Worm (Caenorhabditis elegans) whole organism, L1 larva: ENCODE results near the gene scl-1.

Experiments used
- C04F5.9 ChIP-seq: sonication (generic microtip); optimal IDR thresholded peaks from 2 replicates; lab custom pipeline; 2016; ENCODE audit warnings: missing genetic modification characterization, missing compliant biosample characterization
- C16A3.4 ChIP-seq: fragments of 150-350 bp; optimal IDR thresholded peaks from 2 replicates; lab custom pipeline; 2014; ENCODE audit warnings: missing biosample characterization, missing genetic modification characterization
- F16B12.6 ChIP-seq: fragments of 150-350 bp; optimal IDR thresholded peaks from 2 replicates; lab custom pipeline; 2014; ENCODE audit warnings: missing biosample characterization, missing genetic modification characterization
- aha-1 ChIP-seq: fragments of 150-350 bp; optimal IDR thresholded peaks from 2 replicates; lab custom pipeline; 2014; ENCODE audit warnings: missing biosample characterization, missing genetic modification characterization
- aly-2 ChIP-seq: fragments of 150-350 bp; optimal IDR thresholded peaks from 2 replicates; lab custom pipeline; 2014; ENCODE audit warnings: missing biosample characterization, missing genetic modification characterization
- blmp-1 ChIP-seq: fragments of 150-350 bp; optimal IDR thresholded peaks from 2 replicates; lab custom pipeline; 2014; ENCODE audit warnings: missing biosample characterization, missing genetic modification characterization
- ceh-63 ChIP-seq: fragments of 200-800 bp; sonication (Bioruptor generic); optimal IDR thresholded peaks from 2 replicates; lab custom pipeline; 2018; ENCODE audit warnings: mild to moderate bottlenecking, missing genetic modification characterization, missing compliant biosample characterization
- ceh-82 ChIP-seq, 3 experiments: fragments of 150-350 bp in 1 of 3; sonication (generic microtip) in 2 of 3; optimal IDR thresholded peaks; 2 replicates each; lab custom pipeline; 2014 to 2017; ENCODE audit warnings: missing biosample characterization in 3 of 3, missing genetic modification characterization in 3 of 3
- dsc-1 ChIP-seq: sonication (generic microtip); optimal IDR thresholded peaks from 2 replicates; lab custom pipeline; 2016; ENCODE audit warnings: mild to moderate bottlenecking, missing genetic modification characterization, missing compliant biosample characterization
- efl-1 ChIP-seq, 4 experiments: fragments of 150-350 bp; optimal IDR thresholded peaks in 3 of 4; peaks in 1 of 4; 1 replicate in 1 of 4; 2 replicates in 3 of 4; lab custom pipeline; 2014; ENCODE audit warnings: missing biosample characterization in 2 of 4, missing genetic modification characterization in 2 of 4, missing genetic modification reagents in 2 of 4
- elt-3 ChIP-seq, 6 experiments: fragments of 150-350 bp in 1 of 6; sonication (generic microtip); optimal IDR thresholded peaks; 2 replicates each; lab custom pipeline; 2017 to 2018; ENCODE audit warnings: missing biosample characterization in 6 of 6, missing genetic modification characterization in 6 of 6, inconsistent platforms in 1 of 6
- fos-1 ChIP-seq: fragments of 150-350 bp; optimal IDR thresholded peaks from 2 replicates; lab custom pipeline; 2014; ENCODE audit warnings: missing biosample characterization, missing genetic modification characterization
- grh-1 ChIP-seq: fragments of 200-800 bp; sonication (Bioruptor generic); IDR thresholded peaks from 2 replicates; pipeline ENCODE4 v1.3.6; 2022; ENCODE audit warnings: missing genetic modification reagents, missing genetic modification characterization, missing compliant biosample characterization
- hpl-2 ChIP-seq: fragments of 150-350 bp; optimal IDR thresholded peaks from 2 replicates; lab custom pipeline; 2014; ENCODE audit warnings: missing biosample characterization, missing genetic modification reagents, missing genetic modification characterization
- irx-1 ChIP-seq: sonication (generic microtip); optimal IDR thresholded peaks from 2 replicates; lab custom pipeline; 2016; ENCODE audit warnings: missing genetic modification characterization, missing compliant biosample characterization
- isw-1 ChIP-seq: fragments of 200-800 bp; sonication (Bioruptor generic); IDR thresholded peaks from 2 replicates; pipeline ENCODE4 v1.3.6; 2022; ENCODE audit warnings: missing genetic modification characterization, missing compliant biosample characterization
- jun-1 ChIP-seq: fragments of 150-350 bp; optimal IDR thresholded peaks from 2 replicates; lab custom pipeline; 2014; ENCODE audit warnings: missing biosample characterization, missing genetic modification reagents, missing genetic modification characterization
- lin-13 ChIP-seq: fragments of 150-350 bp; optimal IDR thresholded peaks from 2 replicates; lab custom pipeline; 2014; ENCODE audit warnings: missing biosample characterization, missing genetic modification reagents, missing genetic modification characterization
- lin-14 ChIP-seq: fragments of 200-800 bp; sonication (Bioruptor generic); optimal IDR thresholded peaks from 2 replicates; lab custom pipeline; 2018; ENCODE audit warnings: mild to moderate bottlenecking, missing genetic modification characterization, moderate library complexity, missing compliant biosample characterization
- lin-15B ChIP-seq: fragments of 150-350 bp; sonication (generic microtip); optimal IDR thresholded peaks from 3 replicates; lab custom pipeline; 2014; ENCODE audit warnings: missing biosample characterization, missing genetic modification characterization
- lin-35 ChIP-seq, 2 experiments: fragments of 150-350 bp; optimal IDR thresholded peaks; 2 replicates each; lab custom pipeline; 2014; ENCODE audit warnings: missing biosample characterization in 2 of 2, missing genetic modification characterization in 2 of 2, missing genetic modification reagents in 2 of 2
- lsy-2 ChIP-seq, 2 experiments: fragments of 150-350 bp; optimal IDR thresholded peaks; 2 replicates each; lab custom pipeline; 2014; ENCODE audit warnings: missing biosample characterization in 2 of 2, missing genetic modification characterization in 2 of 2
- mab-9 ChIP-seq: fragments of 200-800 bp; sonication (Bioruptor generic); IDR thresholded peaks from 2 replicates; pipeline ENCODE4 v1.3.6; 2022; ENCODE audit warnings: missing genetic modification reagents, missing genetic modification characterization, missing compliant biosample characterization
- mdl-1 ChIP-seq, 2 experiments: fragments of 150-350 bp; optimal IDR thresholded peaks; 2 replicates each; lab custom pipeline; 2014 to 2017; ENCODE audit warnings: missing biosample characterization in 2 of 2, missing genetic modification characterization in 2 of 2, inconsistent platforms in 1 of 2
- nhr-11 ChIP-seq: fragments of 150-350 bp; optimal IDR thresholded peaks from 2 replicates; lab custom pipeline; 2014; ENCODE audit warnings: missing biosample characterization, missing genetic modification characterization
- nhr-12 ChIP-seq: sonication (generic microtip); optimal IDR thresholded peaks from 2 replicates; lab custom pipeline; 2017; ENCODE audit warnings: missing biosample characterization, missing genetic modification characterization
- nhr-19 ChIP-seq: fragments of 200-800 bp; sonication (Bioruptor generic); conservative IDR thresholded peaks from 2 replicates; pipeline ENCODE4 v1.3.6; 2022; ENCODE audit warnings: missing genetic modification characterization, missing compliant biosample characterization
- nhr-20 ChIP-seq: sonication (generic microtip); optimal IDR thresholded peaks from 2 replicates; lab custom pipeline; 2016; ENCODE audit warnings: mild to moderate bottlenecking, missing genetic modification characterization, missing compliant biosample characterization
- nhr-237 ChIP-seq: fragments of 150-350 bp; optimal IDR thresholded peaks from 2 replicates; lab custom pipeline; 2014; ENCODE audit warnings: missing biosample characterization, missing genetic modification characterization
- nhr-47 ChIP-seq: sonication (generic microtip); optimal IDR thresholded peaks from 2 replicates; lab custom pipeline; 2016; ENCODE audit warnings: mild to moderate bottlenecking, missing genetic modification characterization, moderate library complexity, missing compliant biosample characterization
- nhr-71 ChIP-seq: sonication (generic microtip); optimal IDR thresholded peaks from 2 replicates; lab custom pipeline; 2016; ENCODE audit warnings: mild to moderate bottlenecking, missing genetic modification characterization, moderate library complexity, missing compliant biosample characterization
- nhr-85 ChIP-seq: sonication (generic microtip); peaks from one replicate; lab custom pipeline; 2016; ENCODE audit warnings: missing genetic modification characterization, inconsistent platforms, missing compliant biosample characterization
- nhr-90 ChIP-seq: sonication (generic microtip); optimal IDR thresholded peaks from 2 replicates; lab custom pipeline; 2016; ENCODE audit warnings: mild to moderate bottlenecking, missing genetic modification characterization, missing compliant biosample characterization; ENCODE audit not compliant: poor library complexity
- pqm-1 ChIP-seq: sonication (generic microtip); optimal IDR thresholded peaks from 3 replicates; lab custom pipeline; 2017; ENCODE audit warnings: missing biosample characterization, missing genetic modification characterization
- rnt-1 ChIP-seq: sonication (generic microtip); optimal IDR thresholded peaks from 2 replicates; lab custom pipeline; 2016; ENCODE audit warnings: mild to moderate bottlenecking, missing genetic modification characterization, moderate library complexity, missing compliant biosample characterization
- skn-1 ChIP-seq: fragments of 150-350 bp; optimal IDR thresholded peaks from 2 replicates; lab custom pipeline; 2014; ENCODE audit warnings: missing biosample characterization, missing genetic modification characterization
- snpc-4 ChIP-seq: fragments of 150-350 bp; optimal IDR thresholded peaks from 2 replicates; lab custom pipeline; 2014; ENCODE audit warnings: missing biosample characterization, missing genetic modification characterization
- snu-23 ChIP-seq: sonication (generic microtip); optimal IDR thresholded peaks from 2 replicates; lab custom pipeline; 2016; ENCODE audit warnings: missing genetic modification characterization, missing compliant biosample characterization
- swsn-7 ChIP-seq: sonication (generic microtip); optimal IDR thresholded peaks from 2 replicates; lab custom pipeline; 2016; ENCODE audit warnings: missing genetic modification characterization, missing compliant biosample characterization
- unc-62 ChIP-seq: fragments of 150-350 bp; optimal IDR thresholded peaks from 2 replicates; lab custom pipeline; 2014; ENCODE audit warnings: missing biosample characterization, missing genetic modification reagents, missing genetic modification characterization
- unc-86 ChIP-seq: sonication (generic microtip); optimal IDR thresholded peaks from 2 replicates; lab custom pipeline; 2016; ENCODE audit warnings: missing genetic modification characterization, missing compliant biosample characterization
- xbp-1 ChIP-seq: sonication (generic microtip); optimal IDR thresholded peaks from 2 replicates; lab custom pipeline; 2016; ENCODE audit warnings: missing genetic modification characterization, missing compliant biosample characterization
- zip-4 ChIP-seq: fragments of 200-800 bp; sonication (Bioruptor generic); optimal IDR thresholded peaks from 2 replicates; lab custom pipeline; 2018; ENCODE audit warnings: mild to moderate bottlenecking, missing genetic modification characterization, moderate library complexity, missing compliant biosample characterization

scl-1 gene

DNA sequence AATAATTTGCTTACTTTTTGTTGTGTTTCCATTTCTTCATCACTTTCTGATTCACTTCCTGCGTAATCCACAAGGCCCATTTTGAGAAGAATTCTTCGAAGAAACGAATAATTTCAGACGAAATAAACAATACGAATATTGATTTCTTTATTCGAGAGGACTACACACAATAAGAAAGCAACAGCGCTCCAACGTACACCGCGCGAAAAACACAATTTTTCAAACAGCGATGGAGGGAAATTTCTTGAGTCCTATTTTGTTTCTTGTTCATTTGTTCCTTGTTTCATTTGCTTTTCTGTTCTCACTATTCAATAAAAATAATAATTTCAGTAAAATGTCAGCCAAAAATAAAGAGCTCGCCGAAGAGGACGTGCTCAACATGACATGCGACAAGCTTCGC is 37.6 kb downstream of the scl-1 start, which contains the start of the genes prcc-1 and C39E9.12 (continued):
- peak; percentile 66 for TF ChIP-seq F16B12.6
- peak; percentile 66 for TF ChIP-seq skn-1 (tag; lab: Kevin White, UChicago)
- TF ChIP-seq lin-14 (GFP tag; lab: Kevin White, UChicago), result peak; percentile 67
- TF ChIP-seq efl-1 (optimal IDR thresholded peaks at IDR 0.05; lab: Kevin White, UChicago), result peak; percentile 93 to 94
- peak; percentile 92 to 99 for TF ChIP-seq efl-1 (GFP tag; optimal IDR thresholded peaks at IDR 0.05 in 1 of 2; lab: Kevin White, UChicago)
- peak; percentile 92 to 97 for TF ChIP-seq lin-35 (GFP tag; optimal IDR thresholded peaks at IDR 0.05; lab: Kevin White, UChicago)
- TF ChIP-seq zip-4 (GFP tag; lab: Kevin White, UChicago), result no peak
- TF ChIP-seq nhr-20, result peak; percentile 53
- TF ChIP-seq nhr-85 (tag; lab: Kevin White, UChicago), result peak; percentile 46
- no peak for TF ChIP-seq unc-62 (GFP tag; lab: Kevin White, UChicago)
- no peak for TF ChIP-seq aha-1 (tag; lab: Kevin White, UChicago)
- TF ChIP-seq unc-86 (tag; lab: Kevin White, UChicago), result peak; percentile 37
- peak; percentile 21 for TF ChIP-seq dsc-1 (tag; lab: Kevin White, UChicago)
- no peak for TF ChIP-seq snpc-4 (tag; lab: Kevin White, UChicago)
- peak in 1 of 6 experiments; percentile 67 for TF ChIP-seq elt-3 (tag; optimal IDR thresholded peaks at IDR 0.05; lab: Kevin White, UChicago)
- peak; percentile 55 for TF ChIP-seq xbp-1 (tag; lab: Kevin White, UChicago)
- TF ChIP-seq lin-15B (tag; lab: Kevin White, UChicago), result peak; percentile 84
- TF ChIP-seq C16A3.4 (tag; lab: Kevin White, UChicago), result peak; percentile 85
- TF ChIP-seq rnt-1 (tag; lab: Kevin White, UChicago), result peak; percentile 79
- TF ChIP-seq jun-1, result peak; percentile 40
- peak; percentile 63 for TF ChIP-seq fos-1 (tag; lab: Kevin White, UChicago)
- TF ChIP-seq isw-1 (GFP tag; lab: Robert Waterston, UW), result no peak; the same call in 1 of the 2 replicates
- TF ChIP-seq lin-13, result peak; percentile 69
- TF ChIP-seq irx-1, result no peak
- TF ChIP-seq nhr-19 (GFP tag; lab: Robert Waterston, UW), result peak; percentile 43; the same call in 1 of the 2 replicates
- TF ChIP-seq nhr-71 (tag; lab: Kevin White, UChicago), result peak; percentile 73
- TF ChIP-seq nhr-12, result no peak
- peak; percentile 75 for TF ChIP-seq nhr-47 (tag; lab: Kevin White, UChicago)

DNA sequence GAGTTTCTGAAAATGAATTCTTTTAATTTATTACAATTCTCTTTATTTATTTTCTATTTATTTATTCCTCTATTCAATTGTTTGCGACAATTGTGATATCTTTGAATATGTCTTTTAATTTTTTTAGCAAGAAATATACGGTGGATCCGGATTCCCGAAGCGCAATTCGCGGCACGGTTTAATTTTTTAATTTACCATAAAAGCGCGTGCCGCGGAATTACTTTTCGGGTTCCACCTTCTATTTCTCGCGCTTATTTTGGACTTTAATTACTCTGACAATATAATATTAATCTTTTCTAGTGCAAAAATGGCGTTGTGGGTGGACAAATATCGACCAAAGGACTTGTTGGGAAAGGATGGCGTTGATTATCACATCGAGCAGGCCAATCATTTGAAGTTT is 39.3 kb downstream of the scl-1 start, which contains the start of gene rfc-3:
Gene rfc-3 (plus strand): TSS at position 301 of the 400 bp plus-strand sequence.
- TF ChIP-seq elt-3 (tag; optimal IDR thresholded peaks at IDR 0.05; lab: Kevin White, UChicago) (no peak), ceh-82 (tag; optimal IDR thresholded peaks at IDR 0.05; lab: Kevin White, UChicago) (no peak), aha-1 (tag; lab: Kevin White, UChicago) (no peak), blmp-1 (tag; lab: Kevin White, UChicago) (no peak), efl-1 (optimal IDR thresholded peaks at IDR 0.05; lab: Kevin White, UChicago) (no peak), efl-1 (GFP tag; optimal IDR thresholded peaks at IDR 0.05 in 1 of 2; lab: Kevin White, UChicago) (peak in 1 of 2 experiments; percentile 57), lin-15B (tag; lab: Kevin White, UChicago) (no peak)

DNA sequence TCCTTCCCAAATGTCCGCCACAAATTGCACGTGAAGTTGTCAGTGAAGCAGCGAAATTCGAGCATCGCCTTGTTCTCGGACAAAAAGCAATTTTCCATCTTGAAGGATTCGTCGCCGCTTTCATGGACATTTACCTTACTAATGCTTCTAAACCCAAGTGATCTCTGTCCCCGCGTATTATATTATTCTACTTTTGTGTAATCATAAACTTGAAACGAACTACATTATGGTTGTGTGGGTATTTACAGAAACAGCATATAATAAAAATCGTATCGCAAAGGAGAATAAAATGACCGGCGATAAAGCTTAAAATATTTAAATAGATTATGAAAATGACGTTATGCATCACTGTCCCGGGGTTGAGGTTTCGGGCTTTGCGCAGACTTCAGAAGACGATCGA is 40.7 kb downstream of the scl-1 start:
- TF ChIP-seq aly-2 (peak; percentile 13), lin-35 (GFP tag; optimal IDR thresholded peaks at IDR 0.05; lab: Kevin White, UChicago) (no peak)
- TF ChIP-seq, all 84 proteins: peak for 1

DNA sequence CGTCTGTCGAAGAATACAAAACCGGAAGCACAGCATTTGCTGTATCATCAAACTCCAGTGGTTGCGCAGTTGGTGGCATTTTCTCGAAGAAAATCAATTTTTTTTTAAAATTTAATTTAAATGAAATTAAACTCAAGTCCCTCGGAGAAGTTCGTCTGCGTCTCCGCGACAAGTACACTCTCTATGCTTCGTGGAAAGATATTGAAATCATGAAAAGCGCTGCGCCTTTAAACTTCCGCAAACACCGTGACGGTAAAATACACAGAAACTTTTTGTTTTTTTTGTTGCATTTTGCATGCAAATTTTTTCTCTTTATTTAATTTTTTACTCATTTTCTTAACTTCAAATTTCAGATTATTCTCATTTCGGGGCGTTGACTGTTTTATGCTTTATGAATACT is 42.5 kb downstream of the scl-1 start, which contains the start of the genes dli-1, tin-9.2 and exos-4.1:
Gene dli-1 (minus strand): TSS at position 141 of the 400 bp plus-strand sequence.
Gene tin-9.2 (plus strand): TSS at position 344 of the 400 bp plus-strand sequence.
Gene exos-4.1 (plus strand): TSS at position 348 of the 400 bp plus-strand sequence.
- no peak for TF ChIP-seq lin-14 (GFP tag; lab: Kevin White, UChicago)
- peak in 1 of 2 experiments; percentile 49 for TF ChIP-seq mdl-1 (tag; optimal IDR thresholded peaks at IDR 0.05; lab: Kevin White, UChicago)
- peak; percentile 88 for TF ChIP-seq nhr-71 (tag; lab: Kevin White, UChicago)
- no peak for TF ChIP-seq hpl-2 (GFP tag; lab: Kevin White, UChicago)
- peak; percentile 53 for TF ChIP-seq C16A3.4 (tag; lab: Kevin White, UChicago)
- peak; percentile 80 to 82 for TF ChIP-seq lin-35 (GFP tag; optimal IDR thresholded peaks at IDR 0.05; lab: Kevin White, UChicago)
- peak; percentile 86 for TF ChIP-seq skn-1 (tag; lab: Kevin White, UChicago)
- TF ChIP-seq xbp-1 (tag; lab: Kevin White, UChicago), result peak; percentile 78
- peak; percentile 74 for TF ChIP-seq swsn-7 (tag; lab: Kevin White, UChicago)
- TF ChIP-seq rnt-1 (tag; lab: Kevin White, UChicago), result peak; percentile 69
- peak; percentile 25 for TF ChIP-seq lin-13
- TF ChIP-seq unc-86 (tag; lab: Kevin White, UChicago), result peak; percentile 69
- peak; percentile 76 for TF ChIP-seq nhr-19 (GFP tag; lab: Robert Waterston, UW)
- TF ChIP-seq aha-1 (tag; lab: Kevin White, UChicago), result no peak
- TF ChIP-seq pqm-1, result no peak
- peak; percentile 86 for TF ChIP-seq snu-23 (GFP tag; lab: Kevin White, UChicago)
- TF ChIP-seq ceh-63 (GFP tag; lab: Kevin White, UChicago), result no peak
- no peak for TF ChIP-seq nhr-237 (tag; lab: Kevin White, UChicago)
- TF ChIP-seq grh-1, result peak; percentile 13; the same call in 1 of the 2 replicates
- peak; percentile 33 for TF ChIP-seq nhr-11 (tag; lab: Kevin White, UChicago)
- TF ChIP-seq C04F5.9 (tag; lab: Kevin White, UChicago), result peak; percentile 50
- TF ChIP-seq nhr-90 (tag; lab: Kevin White, UChicago), result peak; percentile 63
- peak; percentile 41 to 62 (median 62) for TF ChIP-seq ceh-82 (tag; optimal IDR thresholded peaks at IDR 0.05; lab: Kevin White, UChicago)
- TF ChIP-seq mab-9, result peak; percentile 10; the same call in 1 of the 2 replicates
- TF ChIP-seq lsy-2 (tag; optimal IDR thresholded peaks at IDR 0.05; lab: Kevin White, UChicago), result peak; percentile 89 to 90
- TF ChIP-seq jun-1, result peak; percentile 14
